Fruit fly (Drosophila melanogaster) whole organism, embryonic: Measurements from ENCODE around the gene Pdhb.

Experiments used
- Abd-B ChIP-seq: fragments of 200-800 bp; sonication (Bioruptor generic); optimal IDR thresholded peaks from 2 replicates; lab custom pipeline; 2018; ENCODE audit warnings: missing biosample characterization, mild to moderate bottlenecking, missing genetic modification characterization, moderate library complexity
- Aef1 ChIP-seq: fragments of 200-800 bp; sonication (Bioruptor generic); IDR thresholded peaks from 3 replicates; pipeline ENCODE4 v1.3.6; 2022; ENCODE audit warnings: missing biosample characterization, missing genetic modification characterization
- CG10147 ChIP-seq: fragments of 200-800 bp; sonication (Bioruptor generic); optimal IDR thresholded peaks from 2 replicates; lab custom pipeline; 2019; ENCODE audit warnings: missing biosample characterization, mild to moderate bottlenecking, missing genetic modification characterization, moderate library complexity
- CG1024 ChIP-seq: fragments of 200-800 bp; sonication (Bioruptor generic); IDR thresholded peaks from 2 replicates; pipeline ENCODE4 v1.3.6; 2022; ENCODE audit warnings: missing biosample characterization, missing genetic modification characterization
- CG10462 ChIP-seq: fragments of 200-800 bp; sonication (Bioruptor generic); optimal IDR thresholded peaks from 2 replicates; lab custom pipeline; 2016; ENCODE audit warnings: missing biosample characterization, missing genetic modification characterization
- CG12219 ChIP-seq: fragments of 200-800 bp; sonication (Bioruptor generic); optimal IDR thresholded peaks from 3 replicates; lab custom pipeline; 2018; ENCODE audit warnings: missing biosample characterization, mild to moderate bottlenecking, missing genetic modification characterization
- CG12744 ChIP-seq: fragments of 200-800 bp; sonication (Bioruptor generic); optimal IDR thresholded peaks from 2 replicates; lab custom pipeline; 2016; ENCODE audit warnings: missing biosample characterization, missing genetic modification characterization
- CG13296 ChIP-seq: fragments of 200-800 bp; sonication (Bioruptor generic); optimal IDR thresholded peaks from 3 replicates; lab custom pipeline; 2018; ENCODE audit warnings: missing biosample characterization, mild to moderate bottlenecking, missing genetic modification characterization
- CG13424 ChIP-seq: fragments of 200-800 bp; sonication (Bioruptor generic); optimal IDR thresholded peaks from 2 replicates; lab custom pipeline; 2019; ENCODE audit warnings: missing biosample characterization, mild to moderate bottlenecking, missing genetic modification characterization, moderate library complexity
- CG1603 ChIP-seq: fragments of 200-800 bp; sonication (Bioruptor generic); optimal IDR thresholded peaks from 2 replicates; lab custom pipeline; 2019; ENCODE audit warnings: missing biosample characterization, mild to moderate bottlenecking, missing genetic modification characterization, moderate library complexity
- CG17568 ChIP-seq: fragments of 200-800 bp; sonication (Bioruptor generic); optimal IDR thresholded peaks from 2 replicates; lab custom pipeline; 2018; ENCODE audit warnings: missing biosample characterization, mild to moderate bottlenecking, missing genetic modification characterization, moderate library complexity
- CG1792 ChIP-seq: fragments of 200-800 bp; sonication (Bioruptor generic); optimal IDR thresholded peaks from 2 replicates; lab custom pipeline; 2016; ENCODE audit warnings: missing biosample characterization, missing genetic modification characterization
- CG18619 ChIP-seq: fragments of 200-800 bp; sonication (Bioruptor generic); optimal IDR thresholded peaks from 3 replicates; lab custom pipeline; 2017; ENCODE audit warnings: missing biosample characterization, mild to moderate bottlenecking, missing genetic modification characterization
- CG2199 ChIP-seq: fragments of 200-800 bp; sonication (Bioruptor generic); IDR thresholded peaks from 3 replicates; pipeline ENCODE4 v1.3.6; 2022; ENCODE audit warnings: missing biosample characterization, missing genetic modification characterization
- CG2875 ChIP-seq: fragments of 200-800 bp; sonication (Bioruptor generic); optimal IDR thresholded peaks from 2 replicates; lab custom pipeline; 2017; ENCODE audit warnings: missing biosample characterization, mild to moderate bottlenecking, missing genetic modification characterization, missing genetic modification reagents
- CG32767 ChIP-seq: fragments of 200-800 bp; sonication (Bioruptor generic); IDR thresholded peaks from 2 replicates; pipeline ENCODE4 v1.3.6; 2022; ENCODE audit warnings: missing biosample characterization, missing genetic modification characterization
- CG33213 ChIP-seq: fragments of 200-800 bp; sonication (Bioruptor generic); optimal IDR thresholded peaks from 3 replicates; lab custom pipeline; 2016; ENCODE audit warnings: missing biosample characterization, missing genetic modification characterization
- CG34224 ChIP-seq: fragments of 200-800 bp; sonication (Bioruptor generic); IDR thresholded peaks from 3 replicates; pipeline ENCODE4 v1.3.6; 2022; ENCODE audit warnings: missing biosample characterization, missing genetic modification characterization; ENCODE audit not compliant: partially characterized antibody
- CG5180 ChIP-seq: fragments of 200-800 bp; sonication (Bioruptor generic); optimal IDR thresholded peaks from 3 replicates; lab custom pipeline; 2017; ENCODE audit warnings: missing biosample characterization, missing genetic modification characterization, mild to moderate bottlenecking, moderate library complexity, missing genetic modification reagents
- CG5245 ChIP-seq: fragments of 200-800 bp; sonication (Bioruptor generic); optimal IDR thresholded peaks from 3 replicates; lab custom pipeline; 2016; ENCODE audit warnings: missing biosample characterization, missing genetic modification characterization
- CG5953 ChIP-seq: fragments of 200-800 bp; sonication (Bioruptor generic); IDR thresholded peaks from 2 replicates; pipeline ENCODE4 v1.3.6; 2022; ENCODE audit warnings: missing biosample characterization, missing genetic modification characterization
- CG7271 ChIP-seq: fragments of 200-800 bp; sonication (Bioruptor generic); optimal IDR thresholded peaks from 2 replicates; lab custom pipeline; 2018; ENCODE audit warnings: missing biosample characterization, mild to moderate bottlenecking, missing genetic modification characterization, moderate library complexity
- CG8765 ChIP-seq: fragments of 200-800 bp; sonication (Bioruptor generic); IDR thresholded peaks from 2 replicates; pipeline ENCODE4 v1.3.6; 2022; ENCODE audit warnings: missing biosample characterization, missing genetic modification characterization
- CG9437 ChIP-seq: fragments of 200-800 bp; sonication (Bioruptor generic); optimal IDR thresholded peaks from 2 replicates; lab custom pipeline; 2018; ENCODE audit warnings: missing biosample characterization, mild to moderate bottlenecking, missing genetic modification characterization
- CG9797 ChIP-seq: fragments of 200-800 bp; sonication (Bioruptor generic); optimal IDR thresholded peaks from 3 replicates; lab custom pipeline; 2018; ENCODE audit warnings: missing biosample characterization, mild to moderate bottlenecking, missing genetic modification characterization
- H2.0 ChIP-seq: fragments of 200-800 bp; sonication (Bioruptor generic); IDR thresholded peaks from 2 replicates; pipeline ENCODE4 v1.3.6; 2022; ENCODE audit warnings: missing biosample characterization, missing genetic modification characterization
- HLHmδ ChIP-seq: fragments of 200-800 bp; sonication (Bioruptor generic); optimal IDR thresholded peaks from 2 replicates; lab custom pipeline; 2018; ENCODE audit warnings: missing biosample characterization, mild to moderate bottlenecking, missing genetic modification characterization, moderate library complexity
- HmgD ChIP-seq: fragments of 200-800 bp; sonication (Bioruptor generic); optimal IDR thresholded peaks from 3 replicates; lab custom pipeline; 2016; ENCODE audit warnings: missing biosample characterization, missing genetic modification characterization
- Hmx ChIP-seq: fragments of 200-800 bp; sonication (Bioruptor generic); optimal IDR thresholded peaks from 2 replicates; lab custom pipeline; 2016; ENCODE audit warnings: missing biosample characterization, missing genetic modification characterization
- NC2β ChIP-seq: fragments of 200-800 bp; sonication (Bioruptor generic); optimal IDR thresholded peaks from 2 replicates; lab custom pipeline; 2016; ENCODE audit warnings: missing biosample characterization, missing genetic modification characterization
- NFAT ChIP-seq: fragments of 200-800 bp; sonication (Bioruptor generic); IDR thresholded peaks from 2 replicates; pipeline ENCODE4 v1.3.6; 2022; ENCODE audit warnings: missing biosample characterization, missing genetic modification characterization
- Scr ChIP-seq: fragments of 200-800 bp; sonication (Bioruptor generic); IDR thresholded peaks from 2 replicates; pipeline ENCODE4 v1.3.6; 2022; ENCODE audit warnings: missing biosample characterization, missing genetic modification characterization; ENCODE audit not compliant: partially characterized antibody
- Vsx1 ChIP-seq: fragments of 200-800 bp; sonication (Bioruptor generic); optimal IDR thresholded peaks from 2 replicates; lab custom pipeline; 2017; ENCODE audit warnings: missing biosample characterization, mild to moderate bottlenecking, missing genetic modification characterization, missing genetic modification reagents
- al ChIP-seq: fragments of 200-800 bp; sonication (Bioruptor generic); IDR thresholded peaks from 2 replicates; pipeline ENCODE4 v1.3.6; 2022; ENCODE audit warnings: missing biosample characterization, missing genetic modification characterization
- chinmo ChIP-seq: fragments of 200-800 bp; sonication (Bioruptor generic); IDR thresholded peaks from 4 replicates; pipeline ENCODE4 v1.3.6; 2022; ENCODE audit warnings: missing biosample characterization, missing genetic modification characterization; ENCODE audit not compliant: partially characterized antibody
- dm ChIP-seq: fragments of 200-800 bp; sonication (Bioruptor generic); optimal IDR thresholded peaks from 3 replicates; lab custom pipeline; 2016; ENCODE audit warnings: missing biosample characterization, missing genetic modification characterization
- dmrt11E ChIP-seq: fragments of 200-800 bp; sonication (Bioruptor generic); optimal IDR thresholded peaks from 3 replicates; lab custom pipeline; 2018; ENCODE audit warnings: missing biosample characterization, mild to moderate bottlenecking, missing genetic modification characterization, moderate library complexity
- dmrt99B ChIP-seq: fragments of 200-800 bp; sonication (Bioruptor generic); optimal IDR thresholded peaks from 2 replicates; lab custom pipeline; 2018; ENCODE audit warnings: missing biosample characterization, mild to moderate bottlenecking, missing genetic modification characterization, moderate library complexity
- ewg ChIP-seq: fragments of 200-800 bp; sonication (Bioruptor generic); optimal IDR thresholded peaks from 3 replicates; lab custom pipeline; 2017; ENCODE audit warnings: mild to moderate bottlenecking, missing biosample characterization, missing genetic modification reagents, missing genetic modification characterization
- gce ChIP-seq: fragments of 200-800 bp; sonication (Bioruptor generic); IDR thresholded peaks from 3 replicates; pipeline ENCODE4 v1.3.6; 2022; ENCODE audit warnings: missing biosample characterization, missing genetic modification characterization
- gro ChIP-seq: fragments of 200-800 bp; sonication (Bioruptor generic); optimal IDR thresholded peaks from 2 replicates; lab custom pipeline; 2016; ENCODE audit warnings: missing biosample characterization, missing genetic modification characterization
- hth ChIP-seq: fragments of >200 bp; optimal IDR thresholded peaks from 2 replicates; lab custom pipeline; 2017; ENCODE audit warnings: inconsistent platforms
- kni ChIP-seq: fragments of 200-800 bp; sonication (Bioruptor generic); optimal IDR thresholded peaks from 3 replicates; lab custom pipeline; 2017; ENCODE audit warnings: mild to moderate bottlenecking, missing biosample characterization, missing genetic modification reagents, missing genetic modification characterization
- lola ChIP-seq, 3 experiments: fragments of >200 bp in 2 of 3; fragments of 200-800 bp in 1 of 3; sonication (Bioruptor generic) in 1 of 3; optimal IDR thresholded peaks; 2 replicates each; lab custom pipeline; 2017 to 2019; ENCODE audit warnings: missing biosample characterization in 3 of 3, missing genetic modification characterization in 3 of 3, mild to moderate bottlenecking in 1 of 3, moderate library complexity in 1 of 3
- mld ChIP-seq: fragments of 200-800 bp; sonication (Bioruptor generic); IDR thresholded peaks from 3 replicates; pipeline ENCODE4 v1.3.6; 2022; ENCODE audit warnings: missing biosample characterization, missing genetic modification characterization; ENCODE audit not compliant: partially characterized antibody
- toy ChIP-seq: fragments of 200-800 bp; sonication (Bioruptor generic); IDR thresholded peaks from 2 replicates; pipeline ENCODE4 v1.3.6; 2022; ENCODE audit warnings: missing biosample characterization, missing genetic modification characterization
- ttk ChIP-seq: fragments of 200-800 bp; sonication (Bioruptor generic); IDR thresholded peaks from 2 replicates; pipeline ENCODE4 v2.1.2; 2022; ENCODE audit warnings: missing biosample characterization, missing genetic modification characterization
- vnd ChIP-seq: fragments of 200-800 bp; sonication (Bioruptor generic); IDR thresholded peaks from 3 replicates; pipeline ENCODE4 v1.3.6; 2022; ENCODE audit warnings: missing biosample characterization, missing genetic modification characterization; ENCODE audit not compliant: partially characterized antibody
- wdn ChIP-seq: fragments of 200-800 bp; sonication (Bioruptor generic); IDR thresholded peaks from 2 replicates; pipeline ENCODE4 v1.3.6; 2022; ENCODE audit warnings: missing biosample characterization, missing genetic modification characterization
- wor ChIP-seq: fragments of 200-800 bp; sonication (Bioruptor generic); IDR thresholded peaks from 2 replicates; pipeline ENCODE4 v1.3.6; 2022; ENCODE audit warnings: missing biosample characterization, missing genetic modification characterization

The Pdhb gene

dm6 chr3R:29148072-29148471, 35.2 kb downstream of the Pdhb start, which contains the start of the genes CG11882 and Pglym78 (continued):
- TF ChIP-seq mld (GFP tag; lab: Robert Waterston, UW) (no peak), gce (no peak), Abd-B (GFP tag; lab: Kevin White, UChicago) (no peak), CG13424 (tag; lab: Kevin White, UChicago) (peak; percentile 29), wor (GFP tag; lab: Robert Waterston, UW) (no peak), CG9437 (GFP tag; lab: Kevin White, UChicago) (no peak), CG10462 (GFP tag; lab: Kevin White, UChicago) (no peak), CG32767 (0 out of 2 replicates have a peak, but pooled peaks have one; percentile 30), CG9797 (GFP tag; lab: Kevin White, UChicago) (peak; percentile 72), wdn (GFP tag; lab: Robert Waterston, UW) (peak; percentile 41; the same call in 1 of the 2 replicates), NFAT (peak; percentile 56; the same call in 1 of the 2 replicates), CG18619 (GFP tag; lab: Kevin White, UChicago) (peak; percentile 1), CG12744 (GFP tag; lab: Kevin White, UChicago) (peak; percentile 23), dmrt99B (no peak), Scr (GFP tag; lab: Robert Waterston, UW) (peak; percentile 58), CG2199 (GFP tag; lab: Robert Waterston, UW) (0 out of 3 replicates have a peak, but pooled peaks have one; percentile 51), ttk (peak; percentile 64), H2.0 (GFP tag; lab: Robert Waterston, UW) (0 out of 2 replicates have a peak, but pooled peaks have one; percentile 22), CG34224 (GFP tag; lab: Robert Waterston, UW) (peak; percentile 72), Vsx1 (GFP tag; lab: Kevin White, UChicago) (no peak), kni (GFP tag; lab: Kevin White, UChicago) (peak; percentile 12), CG5245 (GFP tag; lab: Kevin White, UChicago) (no peak), CG10147 (no peak), dm (GFP tag; lab: Kevin White, UChicago) (peak; percentile 51), dmrt11E (tag; lab: Kevin White, UChicago) (no peak), toy (GFP tag; lab: Robert Waterston, UW) (no peak), CG8765 (GFP tag; lab: Robert Waterston, UW) (0 out of 2 replicates have a peak, but pooled peaks have one; percentile 34), hth (lab: Kevin White, UChicago) (no peak), lola (GFP tag; optimal IDR thresholded peaks at IDR 0.05; lab: Kevin White, UChicago) (no peak), Hmx (GFP tag; lab: Kevin White, UChicago) (no peak), CG5180 (GFP tag; lab: Kevin White, UChicago) (no peak), CG7271 (tag; lab: Kevin White, UChicago) (no peak), HLHmδ (GFP tag; lab: Kevin White, UChicago) (peak; percentile 24), CG17568 (GFP tag; lab: Kevin White, UChicago) (no peak), CG1792 (GFP tag; lab: Kevin White, UChicago) (no peak), CG1024 (GFP tag; lab: Robert Waterston, UW) (0 out of 2 replicates have a peak, but pooled peaks have one; percentile 14), Aef1 (peak; percentile 21; the same call in 1 of the 3 replicates), vnd (GFP tag; lab: Robert Waterston, UW) (no peak), CG2875 (GFP tag; lab: Kevin White, UChicago) (no peak), CG12219 (no peak), ewg (GFP tag; lab: Kevin White, UChicago) (peak; percentile 100), CG13296 (no peak), gro (GFP tag; lab: Kevin White, UChicago) (peak; percentile 55), NC2β (GFP tag; lab: Kevin White, UChicago) (peak; percentile 75), CG5953 (GFP tag; lab: Robert Waterston, UW) (no peak), al (peak; percentile 51), HmgD (GFP tag; lab: Kevin White, UChicago) (peak; percentile 80), CG1603 (tag; lab: Kevin White, UChicago) (peak; percentile 91), CG33213 (GFP tag; lab: Kevin White, UChicago) (peak; percentile 60), chinmo (GFP tag; lab: Robert Waterston, UW) (peak; percentile 93)
